Worm (Caenorhabditis elegans) whole organism, late embryonic: Measurements from ENCODE around the gene F55D10.4.

Experiments used
- C38D4.7 ChIP-seq: fragments of 200-800 bp; sonication (Bioruptor generic); optimal IDR thresholded peaks from 2 replicates; lab custom pipeline; 2018; ENCODE audit warnings: mild to moderate bottlenecking, missing genetic modification characterization, moderate library complexity, missing compliant biosample characterization
- F13H6.1 ChIP-seq: sonication (generic microtip); optimal IDR thresholded peaks from 2 replicates; lab custom pipeline; 2016; ENCODE audit warnings: missing genetic modification characterization, missing compliant biosample characterization
- ceh-18 ChIP-seq: sonication (generic microtip); optimal IDR thresholded peaks from 2 replicates; lab custom pipeline; 2016; ENCODE audit warnings: missing genetic modification characterization, missing compliant biosample characterization
- ceh-19 ChIP-seq: fragments of 200-800 bp; sonication (Bioruptor generic); optimal IDR thresholded peaks from 2 replicates; lab custom pipeline; 2018; ENCODE audit warnings: mild to moderate bottlenecking, missing genetic modification characterization, missing compliant biosample characterization
- ceh-22 ChIP-seq: sonication (generic microtip); optimal IDR thresholded peaks from 2 replicates; lab custom pipeline; 2017; ENCODE audit warnings: missing biosample characterization, missing genetic modification characterization
- ceh-24 ChIP-seq: sonication (generic microtip); optimal IDR thresholded peaks from 2 replicates; lab custom pipeline; 2016; ENCODE audit warnings: mild to moderate bottlenecking, missing genetic modification characterization, missing compliant biosample characterization
- ceh-45 ChIP-seq: fragments of 200-800 bp; sonication (Bioruptor generic); IDR thresholded peaks from 2 replicates; pipeline ENCODE4 v1.3.6; 2022; ENCODE audit warnings: missing genetic modification reagents, missing genetic modification characterization, missing compliant biosample characterization
- ceh-6 ChIP-seq: fragments of 200-800 bp; sonication (Bioruptor generic); optimal IDR thresholded peaks from 2 replicates; lab custom pipeline; 2018; ENCODE audit warnings: mild to moderate bottlenecking, missing genetic modification characterization, missing compliant biosample characterization
- elt-2 ChIP-seq: sonication (generic microtip); optimal IDR thresholded peaks from 2 replicates; lab custom pipeline; 2016; ENCODE audit warnings: missing genetic modification reagents, missing genetic modification characterization, missing compliant biosample characterization
- elt-4 ChIP-seq: sonication (generic microtip); optimal IDR thresholded peaks from 2 replicates; lab custom pipeline; 2016; ENCODE audit warnings: missing genetic modification characterization, missing compliant biosample characterization
- ets-4 ChIP-seq: sonication (generic microtip); optimal IDR thresholded peaks from 2 replicates; lab custom pipeline; 2016; ENCODE audit warnings: missing genetic modification characterization, missing compliant biosample characterization
- hlh-13 ChIP-seq: fragments of 200-800 bp; sonication (Bioruptor generic); optimal IDR thresholded peaks from 2 replicates; lab custom pipeline; 2018; ENCODE audit warnings: mild to moderate bottlenecking, missing genetic modification characterization, missing compliant biosample characterization
- hlh-30 ChIP-seq: sonication (generic microtip); optimal IDR thresholded peaks from 2 replicates; lab custom pipeline; 2017; ENCODE audit warnings: antibody characterized with exemption, missing genetic modification characterization, missing compliant biosample characterization; ENCODE audit not compliant: insufficient read depth
- lin-11 ChIP-seq: fragments of 200-800 bp; sonication (Bioruptor generic); optimal IDR thresholded peaks from 2 replicates; lab custom pipeline; 2018; ENCODE audit warnings: mild to moderate bottlenecking, missing genetic modification characterization, missing compliant biosample characterization
- nfya-1 ChIP-seq: sonication (generic microtip); optimal IDR thresholded peaks from 2 replicates; lab custom pipeline; 2017; ENCODE audit warnings: missing genetic modification characterization, mild to moderate bottlenecking, missing compliant biosample characterization, antibody characterized with exemption, moderate library complexity
- nhr-11 ChIP-seq: fragments of 150-350 bp; optimal IDR thresholded peaks from 2 replicates; lab custom pipeline; 2014; ENCODE audit warnings: missing biosample characterization, missing genetic modification characterization
- pag-3 ChIP-seq: sonication (generic microtip); optimal IDR thresholded peaks from 2 replicates; lab custom pipeline; 2016; ENCODE audit warnings: missing compliant biosample characterization, missing genetic modification characterization, borderline replicate concordance
- pax-1 ChIP-seq: fragments of 150-350 bp; optimal IDR thresholded peaks from 2 replicates; lab custom pipeline; 2014; ENCODE audit warnings: missing biosample characterization, missing genetic modification characterization
- pha-2 ChIP-seq: sonication (generic microtip); optimal IDR thresholded peaks from 2 replicates; lab custom pipeline; 2017; ENCODE audit warnings: mild to moderate bottlenecking, missing genetic modification characterization, missing compliant biosample characterization
- pqm-1 ChIP-seq: sonication (generic microtip); optimal IDR thresholded peaks from 2 replicates; lab custom pipeline; 2016; ENCODE audit warnings: missing genetic modification characterization, missing compliant biosample characterization
- pros-1 ChIP-seq: fragments of 150-350 bp; optimal IDR thresholded peaks from 2 replicates; lab custom pipeline; 2014; ENCODE audit warnings: missing biosample characterization, missing genetic modification reagents, missing genetic modification characterization
- rnt-1 ChIP-seq: sonication (generic microtip); optimal IDR thresholded peaks from 2 replicates; lab custom pipeline; 2016; ENCODE audit warnings: missing genetic modification characterization, missing compliant biosample characterization
- tbx-7 ChIP-seq: sonication (generic microtip); optimal IDR thresholded peaks from 2 replicates; lab custom pipeline; 2016; ENCODE audit warnings: missing genotype, missing genetic modification characterization, missing compliant biosample characterization
- unc-3 ChIP-seq, 2 experiments: fragments of 200-800 bp in 1 of 2; sonication (Bioruptor generic) in 1 of 2; sonication (generic microtip) in 1 of 2; conservative IDR thresholded peaks in 1 of 2; optimal IDR thresholded peaks in 1 of 2; 2 replicates each; pipeline versions ENCODE4 v1.3.6 to Lab custom; 2016 to 2022; ENCODE audit warnings: missing compliant biosample characterization in 2 of 2, missing genetic modification characterization in 2 of 2, missing genetic modification reagents in 1 of 2
- unc-86 ChIP-seq: sonication (generic microtip); optimal IDR thresholded peaks from 2 replicates; lab custom pipeline; 2016; ENCODE audit warnings: missing genetic modification characterization, missing compliant biosample characterization

Gene F55D10.4

ce11 chrX:4676702-4677101, 43.8 kb downstream of the F55D10.4 start:
- no peak for TF ChIP-seq elt-4 (tag; lab: Kevin White, UChicago)
- TF ChIP-seq hlh-13 (GFP tag; lab: Kevin White, UChicago), result no peak
- no peak for TF ChIP-seq pros-1 (tag; lab: Kevin White, UChicago)
- no peak for TF ChIP-seq nfya-1 (tag; lab: Kevin White, UChicago)
- TF ChIP-seq unc-86 (tag; lab: Kevin White, UChicago), result no peak
- no peak for TF ChIP-seq nhr-11 (tag; lab: Kevin White, UChicago)
- no peak for TF ChIP-seq pqm-1 (tag; lab: Kevin White, UChicago)
- no peak for TF ChIP-seq ceh-19
- TF ChIP-seq ceh-24, result no peak
- no peak for TF ChIP-seq ceh-45 (GFP tag; lab: Robert Waterston, UW)
- TF ChIP-seq rnt-1 (tag; lab: Kevin White, UChicago), result no peak
- TF ChIP-seq ets-4 (tag; lab: Kevin White, UChicago), result no peak
- no peak for TF ChIP-seq ceh-6 (GFP tag; lab: Kevin White, UChicago)
- no peak for TF ChIP-seq pha-2 (tag; lab: Kevin White, UChicago)
- TF ChIP-seq lin-11 (tag; lab: Kevin White, UChicago), result no peak
- TF ChIP-seq C38D4.7 (GFP tag; lab: Kevin White, UChicago), result no peak
- no peak for TF ChIP-seq ceh-22 (tag; lab: Kevin White, UChicago)
- TF ChIP-seq ceh-18 (tag; lab: Kevin White, UChicago), result no peak
- TF ChIP-seq unc-3 (GFP tag; conservative IDR thresholded peaks at IDR 0.05; lab: Robert Waterston, UW), result no peak
- TF ChIP-seq unc-3 (tag; optimal IDR thresholded peaks at IDR 0.05; lab: Kevin White, UChicago), result no peak
- TF ChIP-seq tbx-7 (tag; lab: Kevin White, UChicago), result no peak

- TF ChIP-seq hlh-30 (tag; lab: Kevin White, UChicago) (no peak), elt-2 (tag; lab: Kevin White, UChicago) (peak; percentile 44)
Observed at ce11 chrX:4673165-4673756, 47.2 kb downstream of the F55D10.4 start, which contains the start of gene tmem-135. tmem-135 (plus strand) TSS chrX:4673706.

- TF ChIP-seq elt-4 (tag; lab: Kevin White, UChicago) (no peak), F13H6.1 (tag; lab: Kevin White, UChicago) (no peak), pax-1 (tag; lab: Kevin White, UChicago) (no peak), ceh-18 (tag; lab: Kevin White, UChicago) (no peak), pag-3 (tag; lab: Kevin White, UChicago) (no peak)
Observed at ce11 chrX:4671837-4672236, 48.6 kb downstream of the F55D10.4 start.

- no peak for TF ChIP-seq unc-3 (GFP tag; conservative IDR thresholded peaks at IDR 0.05; lab: Robert Waterston, UW)
- TF ChIP-seq unc-3 (tag; optimal IDR thresholded peaks at IDR 0.05; lab: Kevin White, UChicago), result no peak
- no peak for TF ChIP-seq pha-2 (tag; lab: Kevin White, UChicago)
- TF ChIP-seq, all 69 proteins: peak for 0
Observed at ce11 chrX:4667788-4668187, 52.7 kb downstream of the F55D10.4 start, which contains the start of gene mfsd-12. mfsd-12 (plus strand) TSS chrX:4668088.
